Worm (Caenorhabditis elegans) whole organism, L4 larva: ENCODE data around the gene B0524.2.

ENCODE experiments used
- R02D3.7 ChIP-seq: fragments of 150-350 bp; sonication (generic microtip); optimal IDR thresholded peaks from 3 replicates; lab custom pipeline; 2014; ENCODE audit warnings: missing biosample characterization, missing genetic modification characterization
- ama-1 ChIP-seq: fragments of 150-350 bp; optimal IDR thresholded peaks from 2 replicates; lab custom pipeline; 2014; ENCODE audit warnings: inconsistent platforms, mixed read lengths
- ceh-28 ChIP-seq: fragments of 150-350 bp; optimal IDR thresholded peaks from 2 replicates; lab custom pipeline; 2014; ENCODE audit warnings: missing biosample characterization, missing genetic modification reagents, missing genetic modification characterization
- ceh-44 ChIP-seq: fragments of 200-800 bp; sonication (Bioruptor generic); IDR thresholded peaks from 2 replicates; pipeline ENCODE4 v1.3.6; 2022; ENCODE audit warnings: missing genetic modification reagents, missing genetic modification characterization, missing compliant biosample characterization
- fkh-10 ChIP-seq: fragments of 150-350 bp; optimal IDR thresholded peaks from 2 replicates; lab custom pipeline; 2014; ENCODE audit warnings: missing biosample characterization, missing genetic modification reagents, missing genetic modification characterization
- fos-1 ChIP-seq: fragments of 150-350 bp; optimal IDR thresholded peaks from 2 replicates; lab custom pipeline; 2014; ENCODE audit warnings: missing biosample characterization, missing genetic modification characterization
- hlh-30 ChIP-seq: sonication (generic microtip); optimal IDR thresholded peaks from 2 replicates; lab custom pipeline; 2017; ENCODE audit warnings: antibody characterized with exemption, mild to moderate bottlenecking, missing genetic modification characterization, missing compliant biosample characterization; ENCODE audit not compliant: insufficient read depth
- lin-13 ChIP-seq: fragments of 150-350 bp; optimal IDR thresholded peaks from 2 replicates; lab custom pipeline; 2014; ENCODE audit warnings: missing biosample characterization, missing genetic modification reagents, missing genetic modification characterization
- nhr-10 ChIP-seq: fragments of 150-350 bp; optimal IDR thresholded peaks from 2 replicates; lab custom pipeline; 2014; ENCODE audit warnings: missing biosample characterization, missing genetic modification characterization
- nhr-25 ChIP-seq: sonication (generic microtip); optimal IDR thresholded peaks from 2 replicates; lab custom pipeline; 2017; ENCODE audit warnings: missing genetic modification characterization, mild to moderate bottlenecking, missing compliant biosample characterization, antibody characterized with exemption, moderate library complexity, borderline replicate concordance; ENCODE audit not compliant: insufficient read depth
- nhr-6 ChIP-seq: fragments of 150-350 bp; optimal IDR thresholded peaks from 2 replicates; lab custom pipeline; 2014; ENCODE audit warnings: missing biosample characterization, missing genetic modification characterization
- skn-1 ChIP-seq: fragments of 150-350 bp; optimal IDR thresholded peaks from 2 replicates; lab custom pipeline; 2014; ENCODE audit warnings: missing biosample characterization, missing genetic modification characterization
- ztf-7 ChIP-seq: fragments of 150-350 bp; optimal IDR thresholded peaks from 2 replicates; lab custom pipeline; 2014; ENCODE audit warnings: missing biosample characterization, missing genetic modification characterization

ce11 chrIII:1893405-1893804, 452 bp upstream of the B0524.2 start:
- no peak for TF ChIP-seq R02D3.7
- no peak for TF ChIP-seq nhr-25 (tag; lab: Kevin White, UChicago)
- TF ChIP-seq ceh-44 (GFP tag; lab: Robert Waterston, UW) = no peak
- no peak for TF ChIP-seq ztf-7
- TF ChIP-seq fos-1 (tag; lab: Kevin White, UChicago) = no peak
- no peak for TF ChIP-seq ceh-28 (tag; lab: Kevin White, UChicago)
- no peak for TF ChIP-seq ama-1 (lab: Kevin White, UChicago)
- no peak for TF ChIP-seq hlh-30 (tag; lab: Kevin White, UChicago)
- no peak for TF ChIP-seq nhr-6
- no peak for TF ChIP-seq nhr-10 (tag; lab: Kevin White, UChicago)
- no peak for TF ChIP-seq skn-1 (tag; lab: Kevin White, UChicago)
- no peak for TF ChIP-seq lin-13
- TF ChIP-seq fkh-10 (GFP tag; lab: Kevin White, UChicago) = no peak
